Fruit fly (Drosophila melanogaster): ENCODE results near the gene RpL35.

DNA sequence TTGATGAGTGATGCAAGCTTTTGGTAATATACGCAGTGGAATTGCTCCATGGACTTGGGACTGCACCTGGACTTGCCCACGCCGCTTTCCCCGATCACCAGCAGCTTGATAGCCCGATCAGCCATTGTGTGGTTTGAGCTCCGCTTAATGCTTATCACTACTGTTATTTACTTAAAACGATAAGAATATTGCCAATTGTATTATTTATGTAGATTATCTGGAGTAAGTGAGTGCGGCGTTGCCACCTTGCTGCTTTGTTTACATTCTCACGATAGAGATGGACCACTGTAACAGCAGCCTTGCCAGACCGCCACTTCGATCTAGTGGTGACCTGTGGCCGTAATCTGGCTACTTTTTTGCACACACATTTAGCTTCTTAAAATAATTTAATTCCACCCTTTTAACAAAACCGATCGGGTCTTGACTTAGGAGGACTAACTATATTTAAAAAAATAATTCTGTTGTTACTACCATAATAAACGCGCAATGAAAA is 618 bp upstream of the RpL35 start, which contains the start of gene Rab18:
- TF ChIP-seq psq (optimal IDR thresholded peaks at IDR 0.05) (no peak), pan (optimal IDR thresholded peaks at IDR 0.05) (no peak), usp (GFP tag; optimal IDR thresholded peaks at IDR 0.05) (no peak), CG8478 (optimal IDR thresholded peaks at IDR 0.05) (no peak), Dll (optimal IDR thresholded peaks at IDR 0.05) (no peak), EcR (GFP tag; optimal IDR thresholded peaks at IDR 0.05) (no peak)
